Fruit fly (Drosophila melanogaster): ENCODE measurements around the gene nht.

nht gene

DNA sequence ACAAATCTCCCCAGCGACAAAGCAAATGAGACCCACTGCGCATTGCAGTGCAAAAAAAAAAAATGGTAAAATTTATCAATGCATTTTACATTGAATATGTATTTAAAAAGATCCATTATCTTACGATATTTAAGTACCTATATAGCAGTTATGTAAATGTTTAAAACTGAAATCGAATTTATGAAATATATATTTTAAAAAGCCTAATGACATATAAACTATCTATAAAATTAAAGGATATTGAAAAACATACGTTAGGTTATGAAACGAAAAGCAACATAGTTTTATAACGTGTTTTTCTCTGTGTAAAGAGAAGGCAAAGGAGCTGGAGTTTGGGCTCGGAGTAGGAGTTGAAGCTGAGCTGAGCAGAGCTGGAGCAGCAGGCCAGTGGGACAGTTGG, 14.3 kb downstream of the nht start:
- TF ChIP-seq psq (optimal IDR thresholded peaks at IDR 0.05): no peak
- no peak for TF ChIP-seq pan (optimal IDR thresholded peaks at IDR 0.05)
- no peak for TF ChIP-seq usp (GFP tag; optimal IDR thresholded peaks at IDR 0.05)
- TF ChIP-seq CG8478 (optimal IDR thresholded peaks at IDR 0.05): no peak

DNA sequence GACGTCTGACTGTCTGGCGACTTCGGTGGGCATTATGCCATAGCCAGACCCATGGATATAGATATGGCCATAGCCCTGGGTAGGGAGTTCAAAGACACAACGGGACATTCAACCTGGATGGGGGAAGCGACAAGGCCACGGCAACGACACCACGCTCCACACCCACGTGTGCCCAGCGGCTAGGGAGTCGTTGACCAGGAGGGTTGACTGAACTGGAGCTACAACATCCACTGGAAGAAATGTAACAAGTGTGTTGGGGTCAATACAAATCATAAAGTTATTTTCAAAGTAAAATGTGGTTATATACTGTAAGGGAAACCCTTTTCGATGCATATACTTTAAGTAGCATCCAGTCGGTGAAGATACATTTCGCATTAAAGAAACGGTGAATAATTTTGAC, 16.9 kb downstream of the nht start:
- TF ChIP-seq usp (GFP tag; optimal IDR thresholded peaks at IDR 0.05): no peak
- TF ChIP-seq EcR (GFP tag; optimal IDR thresholded peaks at IDR 0.05): peak in 1 of 2 experiments; percentile 53

DNA sequence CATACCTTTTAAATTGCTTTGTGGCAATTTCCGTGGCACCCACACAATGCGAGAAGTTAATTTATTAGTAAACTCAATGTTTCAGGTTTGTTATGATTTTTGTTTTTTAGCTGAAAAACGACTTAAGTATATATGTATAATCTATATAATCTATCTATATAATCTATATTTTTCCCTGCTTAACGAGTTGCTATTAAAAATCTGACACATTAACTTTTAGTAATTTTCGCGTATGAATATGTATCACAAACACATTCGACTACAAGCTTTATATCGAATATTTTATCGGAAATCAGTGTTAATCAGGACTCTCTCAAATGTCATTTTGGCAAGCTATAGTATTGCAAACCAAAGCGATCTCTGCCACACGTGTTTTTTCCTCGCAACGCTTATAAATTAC, 21.2 kb downstream of the nht start, which contains the start of gene CG15262:
TSS of gene CG15262 (plus strand) at position 301 of the 400 bp plus-strand sequence.
- TF ChIP-seq pan (optimal IDR thresholded peaks at IDR 0.05) (no peak), EcR (GFP tag; optimal IDR thresholded peaks at IDR 0.05) (no peak), psq (optimal IDR thresholded peaks at IDR 0.05) (no peak), usp (GFP tag; optimal IDR thresholded peaks at IDR 0.05) (no peak), Dll (optimal IDR thresholded peaks at IDR 0.05) (no peak), CG8478 (optimal IDR thresholded peaks at IDR 0.05) (no peak)

DNA sequence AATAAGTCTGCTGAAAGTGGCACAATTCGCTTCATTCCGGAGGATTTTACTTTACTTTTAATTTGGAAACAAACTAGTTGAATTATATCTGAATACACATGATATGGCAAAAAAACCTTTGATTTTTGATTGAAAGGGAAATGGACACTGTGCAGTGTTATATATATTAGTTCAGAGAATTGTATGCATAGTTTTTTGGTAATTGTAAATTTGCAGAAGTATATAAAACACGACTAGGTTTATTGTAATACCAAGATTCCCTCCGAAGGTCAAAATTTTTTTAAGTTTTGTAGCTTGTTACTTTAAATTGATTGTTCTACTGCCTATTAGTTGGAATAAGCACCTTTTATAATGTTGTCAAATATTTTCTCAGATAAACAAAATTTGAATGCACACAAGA, 26.6 kb downstream of the nht start, which contains the start of gene CG15260:
TSS of gene CG15260 (minus strand) at position 101 of the 400 bp plus-strand sequence.
- no peak for TF ChIP-seq Dll (optimal IDR thresholded peaks at IDR 0.05)
- no peak for TF ChIP-seq psq (optimal IDR thresholded peaks at IDR 0.05)
- no peak for TF ChIP-seq usp (GFP tag; optimal IDR thresholded peaks at IDR 0.05)
- no peak for TF ChIP-seq CG8478 (optimal IDR thresholded peaks at IDR 0.05)
- no peak for TF ChIP-seq pan (optimal IDR thresholded peaks at IDR 0.05)
- TF ChIP-seq EcR (GFP tag; optimal IDR thresholded peaks at IDR 0.05): no peak

DNA sequence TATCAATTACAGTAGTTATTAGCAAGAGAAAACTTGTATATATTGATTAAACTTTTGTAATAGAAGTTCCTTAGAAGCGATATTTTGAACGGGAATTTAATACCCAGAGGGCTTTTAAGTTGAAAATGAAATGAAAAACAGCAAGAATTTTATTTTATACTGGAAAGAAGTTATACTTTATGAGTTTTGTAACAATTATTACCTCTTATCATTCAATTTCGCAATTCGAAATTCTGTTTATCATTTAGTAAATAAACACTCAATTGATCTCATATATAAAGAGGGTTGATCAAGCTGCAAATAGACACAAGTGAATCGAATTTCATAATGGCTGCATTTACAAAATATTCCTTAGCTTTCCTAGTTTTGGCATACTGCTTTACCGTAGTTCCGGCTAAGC, 34.0 kb downstream of the nht start, which contains the start of gene CG15263:
TSS of gene CG15263 (plus strand) at position 301 of the 400 bp plus-strand sequence.
- TF ChIP-seq usp (GFP tag; optimal IDR thresholded peaks at IDR 0.05) (no peak), Dll (optimal IDR thresholded peaks at IDR 0.05) (no peak), EcR (GFP tag; optimal IDR thresholded peaks at IDR 0.05) (no peak), psq (optimal IDR thresholded peaks at IDR 0.05) (no peak), pan (optimal IDR thresholded peaks at IDR 0.05) (no peak), CG8478 (optimal IDR thresholded peaks at IDR 0.05) (no peak)

DNA sequence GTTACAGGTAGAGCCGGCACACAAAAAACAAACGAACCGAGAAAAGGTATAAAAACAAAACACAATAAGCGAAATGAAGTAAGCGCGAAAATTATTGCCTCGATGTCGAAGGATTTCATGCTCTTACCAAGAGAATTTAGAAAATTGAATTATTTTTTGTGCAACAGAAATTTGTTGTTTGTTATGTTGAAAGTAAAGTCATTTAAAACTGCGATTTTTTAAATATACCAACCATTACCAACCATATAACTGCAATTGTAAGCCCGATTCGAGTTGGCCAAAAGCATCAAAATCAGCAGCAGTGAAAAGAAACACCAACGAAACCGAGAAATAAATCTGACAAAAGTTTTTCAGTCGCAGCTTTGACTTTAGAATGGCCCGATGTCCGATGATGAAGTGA, 37.7 kb downstream of the nht start:
- TF ChIP-seq Dll (optimal IDR thresholded peaks at IDR 0.05): no peak
- no peak for TF ChIP-seq usp (GFP tag; optimal IDR thresholded peaks at IDR 0.05)
- TF ChIP-seq CG8478 (optimal IDR thresholded peaks at IDR 0.05): no peak
- TF ChIP-seq pan (optimal IDR thresholded peaks at IDR 0.05): no peak
- no peak for TF ChIP-seq EcR (GFP tag; optimal IDR thresholded peaks at IDR 0.05)
- TF ChIP-seq psq (optimal IDR thresholded peaks at IDR 0.05): no peak

DNA sequence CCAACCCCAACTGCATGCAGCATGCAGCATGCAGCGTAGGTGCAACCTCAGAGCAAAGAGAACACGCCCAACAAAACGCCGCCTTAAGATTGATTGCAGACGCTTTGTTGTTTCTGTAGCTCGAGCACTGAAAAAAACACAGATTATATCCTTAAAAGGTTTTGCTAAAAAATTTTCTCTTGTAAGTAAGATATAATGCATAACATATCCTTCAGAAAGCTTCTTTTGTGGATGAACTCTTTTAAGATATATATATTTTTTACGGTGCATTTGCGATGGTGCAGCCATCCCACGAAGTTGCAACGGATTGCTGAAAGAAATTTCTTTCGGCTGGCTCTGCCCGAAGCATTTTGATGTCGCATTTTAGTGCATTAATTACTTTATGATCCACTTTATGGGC, 42.9 kb downstream of the nht start:
- TF ChIP-seq pan (optimal IDR thresholded peaks at IDR 0.05): no peak
- TF ChIP-seq CG8478 (optimal IDR thresholded peaks at IDR 0.05): no peak
- TF ChIP-seq psq (optimal IDR thresholded peaks at IDR 0.05): no peak
- TF ChIP-seq EcR (GFP tag; optimal IDR thresholded peaks at IDR 0.05): no peak
- no peak for TF ChIP-seq usp (GFP tag; optimal IDR thresholded peaks at IDR 0.05)
- no peak for TF ChIP-seq Dll (optimal IDR thresholded peaks at IDR 0.05)

DNA sequence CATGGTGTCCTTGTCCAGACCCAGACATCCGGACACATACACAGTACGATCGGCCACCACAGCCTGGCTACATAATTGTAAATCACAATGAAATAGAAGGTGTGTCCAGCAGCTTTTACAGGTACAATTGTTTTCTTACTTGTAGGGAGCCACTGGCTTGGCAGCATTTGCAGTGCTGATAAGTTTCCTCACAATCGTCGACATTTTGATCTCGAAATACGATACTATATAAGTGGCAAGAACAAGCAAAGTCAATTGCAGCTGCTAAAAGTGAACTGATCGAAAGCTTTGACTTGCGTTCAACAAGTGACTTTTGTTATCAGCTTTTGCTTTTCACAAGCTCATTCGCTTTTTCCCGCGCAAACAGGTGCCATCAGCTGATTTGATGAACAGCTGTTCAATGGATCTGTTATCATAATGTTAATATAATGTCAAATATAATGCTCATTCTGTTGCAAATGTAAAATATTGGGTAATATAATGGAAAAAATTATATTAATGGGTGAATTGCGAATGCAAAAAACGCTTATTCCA, 43.9 kb downstream of the nht start, which contains the start of gene UK114:
TSS of gene UK114 (minus strand) at position 309 of the 534 bp plus-strand sequence.
- no peak for TF ChIP-seq CG8478 (optimal IDR thresholded peaks at IDR 0.05)
- TF ChIP-seq pan (optimal IDR thresholded peaks at IDR 0.05): no peak
- no peak for TF ChIP-seq EcR (GFP tag; optimal IDR thresholded peaks at IDR 0.05)
- TF ChIP-seq usp (GFP tag; optimal IDR thresholded peaks at IDR 0.05): no peak
- no peak for TF ChIP-seq Dll (optimal IDR thresholded peaks at IDR 0.05)
- TF ChIP-seq psq (optimal IDR thresholded peaks at IDR 0.05): no peak

DNA sequence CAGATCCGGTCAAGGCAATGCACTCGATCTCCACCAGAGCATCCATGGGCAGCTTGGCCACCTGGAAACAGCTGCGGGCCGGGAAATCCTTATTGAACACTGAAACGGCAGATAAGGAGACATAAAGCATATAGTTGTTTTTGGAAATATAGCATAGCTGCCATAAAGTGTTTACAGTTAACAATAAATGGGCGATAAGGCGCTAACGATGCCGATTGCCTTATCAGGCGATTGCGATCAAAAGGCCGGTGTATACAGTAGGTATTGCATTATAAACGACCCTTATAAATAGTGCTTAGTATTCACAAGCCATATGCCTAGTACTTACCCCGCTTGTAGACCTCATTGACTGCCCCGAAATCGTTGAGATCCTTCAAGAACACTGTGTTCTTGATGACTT, 44.4 kb downstream of the nht start:
- TF ChIP-seq pan (optimal IDR thresholded peaks at IDR 0.05) (no peak), usp (GFP tag; optimal IDR thresholded peaks at IDR 0.05) (no peak), psq (optimal IDR thresholded peaks at IDR 0.05) (no peak), CG8478 (optimal IDR thresholded peaks at IDR 0.05) (no peak)

DNA sequence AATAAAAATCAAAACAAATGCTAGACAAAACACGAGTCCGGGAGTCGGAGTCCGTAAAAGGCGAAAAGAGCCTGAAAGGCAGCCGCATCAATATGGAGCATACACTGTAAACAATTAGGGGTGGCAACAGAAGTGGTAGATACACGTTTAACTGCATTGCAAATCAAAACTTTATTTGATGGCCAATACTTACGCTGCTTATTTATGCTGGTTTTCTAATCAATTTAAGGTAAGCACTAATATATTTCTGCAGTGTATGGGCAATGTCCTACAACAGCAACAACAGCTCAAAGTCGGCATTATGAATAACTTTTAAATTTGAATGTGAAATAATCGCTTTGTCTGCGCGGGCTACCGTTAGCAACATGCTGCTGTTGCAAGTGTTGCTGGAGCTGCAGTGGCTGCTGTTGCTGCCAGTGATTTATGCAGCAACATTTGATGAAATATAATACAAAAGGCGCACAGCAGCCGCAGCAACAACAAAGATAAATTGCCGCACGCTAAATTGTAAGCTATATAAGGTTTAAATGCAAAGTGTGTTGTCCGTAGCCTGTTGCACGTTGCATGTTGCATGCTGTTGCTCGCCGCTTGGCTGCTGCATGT, 45.1 kb downstream of the nht start:
- TF ChIP-seq Dll (optimal IDR thresholded peaks at IDR 0.05): no peak

DNA sequence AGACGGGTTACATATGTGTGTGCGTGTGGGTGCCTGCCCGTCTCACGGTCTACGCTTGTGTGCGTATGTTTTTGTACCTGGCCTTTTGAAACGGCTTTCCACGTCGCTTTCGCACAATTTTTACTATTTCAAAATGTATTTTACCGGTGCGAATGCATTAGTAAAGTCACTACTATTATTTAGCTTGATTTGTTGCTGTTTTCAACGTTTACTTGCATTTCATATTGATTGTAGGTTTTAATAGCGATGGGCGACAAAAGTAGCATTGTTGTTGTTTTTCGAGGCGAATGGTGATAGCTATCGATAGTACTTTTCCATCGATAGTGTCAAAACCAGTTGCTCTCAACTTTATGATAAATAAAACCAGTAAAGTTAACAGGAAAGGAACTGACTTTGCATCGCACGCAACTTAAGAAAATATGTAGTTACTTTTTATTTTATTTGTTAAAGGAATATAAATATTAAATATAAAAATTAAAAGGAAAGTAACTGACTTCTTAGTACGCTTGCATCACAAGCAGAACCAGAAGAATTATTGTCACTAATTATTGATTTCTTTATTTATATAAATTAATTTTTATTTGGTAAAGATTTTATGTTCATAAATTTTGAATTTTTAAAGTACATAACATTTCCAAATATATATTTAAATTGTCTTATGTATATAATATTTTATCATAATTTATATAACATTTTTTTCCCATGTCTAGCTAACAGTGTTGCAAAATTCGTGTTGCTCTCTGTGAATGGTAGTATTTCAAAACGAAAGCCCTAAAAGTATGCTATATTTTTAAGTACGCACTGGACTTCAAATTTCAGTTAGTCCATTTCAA, 46.7 kb downstream of the nht start, which contains the start of gene Cul3:
TSS of gene Cul3 (minus strand) at position 268 of the 833 bp plus-strand sequence.
- TF ChIP-seq pan (optimal IDR thresholded peaks at IDR 0.05) (no peak), CG8478 (optimal IDR thresholded peaks at IDR 0.05) (no peak), usp (GFP tag; optimal IDR thresholded peaks at IDR 0.05) (no peak), Dll (optimal IDR thresholded peaks at IDR 0.05) (no peak), psq (optimal IDR thresholded peaks at IDR 0.05) (no peak), EcR (GFP tag; optimal IDR thresholded peaks at IDR 0.05) (no peak)

DNA sequence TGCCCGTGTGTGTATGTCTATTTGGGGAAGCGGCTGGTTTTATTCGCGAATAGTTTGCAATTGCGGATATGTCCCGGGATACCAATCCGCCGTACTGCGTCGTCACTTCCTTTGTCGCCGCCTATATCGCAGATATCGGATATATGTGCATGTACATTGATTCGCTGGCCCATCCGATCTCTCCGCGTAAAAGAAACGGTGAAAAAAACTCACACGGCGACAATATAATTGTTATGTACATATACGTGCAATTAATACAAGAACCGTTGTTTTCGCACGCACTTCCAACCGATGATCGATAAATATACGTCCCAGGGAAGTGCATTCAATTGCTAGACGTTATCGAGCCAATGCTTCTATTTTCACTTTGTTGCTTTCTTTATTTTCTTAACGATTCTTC, 47.4 kb downstream of the nht start:
- TF ChIP-seq pan (optimal IDR thresholded peaks at IDR 0.05) (no peak), CG8478 (optimal IDR thresholded peaks at IDR 0.05) (peak; percentile 44), EcR (GFP tag; optimal IDR thresholded peaks at IDR 0.05) (no peak), psq (optimal IDR thresholded peaks at IDR 0.05) (no peak)
